Fruit fly (Drosophila melanogaster) whole organism, embryonic: ENCODE results near the gene Nopp140.

Experiments used
- Ada2b ChIP-seq: fragments of 200-800 bp; sonication (Bioruptor generic); IDR thresholded peaks from 2 replicates; pipeline ENCODE4 v1.3.6; 2022; ENCODE audit warnings: missing biosample characterization, missing genetic modification characterization
- Asciz ChIP-seq: fragments of 200-800 bp; sonication (Bioruptor generic); optimal IDR thresholded peaks from 2 replicates; lab custom pipeline; 2017; ENCODE audit warnings: missing biosample characterization, mild to moderate bottlenecking, missing genetic modification characterization, missing genetic modification reagents
- CG11247 ChIP-seq: fragments of 200-800 bp; sonication (Bioruptor generic); IDR thresholded peaks from 2 replicates; pipeline ENCODE4 v1.3.6; 2022; ENCODE audit warnings: missing biosample characterization, missing genetic modification characterization
- CG11456 ChIP-seq: fragments of 200-800 bp; sonication (Bioruptor generic); IDR thresholded peaks from 3 replicates; pipeline ENCODE4 v1.3.6; 2022; ENCODE audit warnings: missing biosample characterization, missing genetic modification characterization
- CG11504 ChIP-seq: fragments of 200-800 bp; sonication (Bioruptor generic); optimal IDR thresholded peaks from 3 replicates; lab custom pipeline; 2019; ENCODE audit warnings: missing biosample characterization, mild to moderate bottlenecking, missing genetic modification characterization, moderate library complexity
- CG11560 ChIP-seq: fragments of 200-800 bp; sonication (Bioruptor generic); IDR thresholded peaks from 3 replicates; pipeline ENCODE4 v1.3.6; 2022; ENCODE audit warnings: missing biosample characterization, missing genetic modification characterization
- CG11695 ChIP-seq: fragments of 200-800 bp; sonication (Bioruptor generic); IDR thresholded peaks from 3 replicates; pipeline ENCODE4 v1.3.6; 2022; ENCODE audit warnings: missing biosample characterization, missing genetic modification characterization
- CG13123 ChIP-seq: fragments of 200-800 bp; sonication (Bioruptor generic); optimal IDR thresholded peaks from 2 replicates; lab custom pipeline; 2016; ENCODE audit warnings: missing biosample characterization, missing genetic modification characterization
- CG14050 ChIP-seq: fragments of 200-800 bp; sonication (Bioruptor generic); IDR thresholded peaks from 3 replicates; pipeline ENCODE4 v1.3.6; 2022; ENCODE audit warnings: missing biosample characterization, missing genetic modification characterization
- CG15696 ChIP-seq: fragments of 200-800 bp; sonication (Bioruptor generic); optimal IDR thresholded peaks from 2 replicates; lab custom pipeline; 2019; ENCODE audit warnings: missing biosample characterization, mild to moderate bottlenecking, missing genetic modification characterization, moderate library complexity
- CG17186 ChIP-seq: fragments of 200-800 bp; sonication (Bioruptor generic); optimal IDR thresholded peaks from 3 replicates; lab custom pipeline; 2017; ENCODE audit warnings: missing biosample characterization, missing genetic modification reagents, missing genetic modification characterization
- CG31224 ChIP-seq: fragments of 200-800 bp; sonication (Bioruptor generic); IDR thresholded peaks from 2 replicates; pipeline ENCODE4 v1.3.6; 2022; ENCODE audit warnings: missing biosample characterization, missing genetic modification characterization
- CG3281 ChIP-seq: fragments of 200-800 bp; sonication (Bioruptor generic); optimal IDR thresholded peaks from 3 replicates; lab custom pipeline; 2017; ENCODE audit warnings: missing biosample characterization, mild to moderate bottlenecking, missing genetic modification characterization
- CG34376 ChIP-seq: fragments of 200-800 bp; sonication (Bioruptor generic); optimal IDR thresholded peaks from 2 replicates; lab custom pipeline; 2018; ENCODE audit warnings: missing biosample characterization, mild to moderate bottlenecking, missing genetic modification characterization
- CG34422 ChIP-seq: fragments of 200-800 bp; sonication (Bioruptor generic); IDR thresholded peaks from 3 replicates; pipeline ENCODE4 v1.3.6; 2022; ENCODE audit warnings: missing biosample characterization, missing genetic modification characterization
- CG4360 ChIP-seq: fragments of 200-800 bp; sonication (Bioruptor generic); IDR thresholded peaks from 2 replicates; pipeline ENCODE4 v1.3.6; 2022; ENCODE audit warnings: missing biosample characterization, missing genetic modification characterization
- CG43689 ChIP-seq: fragments of 200-800 bp; sonication (Bioruptor generic); IDR thresholded peaks from 2 replicates; pipeline ENCODE4 v1.3.6; 2022; ENCODE audit warnings: missing biosample characterization, missing genetic modification characterization
- CG7928 ChIP-seq: fragments of 200-800 bp; sonication (Bioruptor generic); optimal IDR thresholded peaks from 2 replicates; lab custom pipeline; 2017; ENCODE audit warnings: missing biosample characterization, mild to moderate bottlenecking, missing genetic modification characterization
- CG8290 ChIP-seq, 3 experiments: fragments of 200-800 bp; sonication (Bioruptor generic); optimal IDR thresholded peaks; 2 replicates each; lab custom pipeline; 2016 to 2019; ENCODE audit warnings: missing biosample characterization in 3 of 3, missing genetic modification characterization in 3 of 3, mild to moderate bottlenecking in 2 of 3, moderate library complexity in 1 of 3
- CG8388 ChIP-seq: fragments of 200-800 bp; sonication (Bioruptor generic); optimal IDR thresholded peaks from 2 replicates; lab custom pipeline; 2019; ENCODE audit warnings: missing biosample characterization, mild to moderate bottlenecking, missing genetic modification characterization, moderate library complexity
- Dll ChIP-seq: fragments of 200-800 bp; sonication (Bioruptor generic); IDR thresholded peaks from 4 replicates; pipeline ENCODE4 v1.3.6; 2022; ENCODE audit warnings: missing biosample characterization, missing genetic modification characterization; ENCODE audit not compliant: partially characterized antibody
- Ets65A ChIP-seq: fragments of 200-800 bp; sonication (Bioruptor generic); peaks from one replicate; lab custom pipeline; 2016; ENCODE audit warnings: missing biosample characterization, missing genetic modification characterization
- Fer3 ChIP-seq: fragments of 200-800 bp; sonication (Bioruptor generic); optimal IDR thresholded peaks from 2 replicates; lab custom pipeline; 2018; ENCODE audit warnings: missing biosample characterization, mild to moderate bottlenecking, missing genetic modification characterization, moderate library complexity
- HHEX ChIP-seq: fragments of 200-800 bp; sonication (Bioruptor generic); optimal IDR thresholded peaks from 3 replicates; lab custom pipeline; 2017; ENCODE audit warnings: missing biosample characterization, mild to moderate bottlenecking, missing genetic modification characterization, missing genetic modification reagents
- HLH54F ChIP-seq: fragments of 200-800 bp; sonication (Bioruptor generic); optimal IDR thresholded peaks from 3 replicates; lab custom pipeline; 2016; ENCODE audit warnings: missing biosample characterization, missing genetic modification characterization
- Hey ChIP-seq: fragments of 200-800 bp; sonication (Bioruptor generic); optimal IDR thresholded peaks from 3 replicates; lab custom pipeline; 2018; ENCODE audit warnings: missing biosample characterization, mild to moderate bottlenecking, missing genetic modification characterization
- Hr78 ChIP-seq, 2 experiments: fragments of 200-800 bp in 1 of 2; fragments of >200 bp in 1 of 2; sonication (Bioruptor generic) in 1 of 2; optimal IDR thresholded peaks; 2 replicates each; lab custom pipeline; 2017 to 2019; ENCODE audit warnings: missing biosample characterization in 2 of 2, missing genetic modification characterization in 2 of 2, mild to moderate bottlenecking in 1 of 2, moderate library complexity in 1 of 2
- Neu2 ChIP-seq: fragments of 200-800 bp; sonication (Bioruptor generic); optimal IDR thresholded peaks from 3 replicates; lab custom pipeline; 2016; ENCODE audit warnings: missing biosample characterization, missing genetic modification characterization, borderline replicate concordance
- Poxn ChIP-seq: fragments of 200-800 bp; sonication (Bioruptor generic); IDR thresholded peaks from 2 replicates; pipeline ENCODE4 v1.3.6; 2022; ENCODE audit warnings: missing biosample characterization, missing genetic modification characterization
- Six4 ChIP-seq: fragments of 200-800 bp; sonication (Bioruptor generic); optimal IDR thresholded peaks from 2 replicates; lab custom pipeline; 2016; ENCODE audit warnings: missing biosample characterization, missing genetic modification characterization
- Sox100B ChIP-seq: fragments of 200-800 bp; sonication (Bioruptor generic); optimal IDR thresholded peaks from 3 replicates; lab custom pipeline; 2018; ENCODE audit warnings: missing biosample characterization, mild to moderate bottlenecking, missing genetic modification characterization
- TFAM ChIP-seq: fragments of 200-800 bp; sonication (Bioruptor generic); optimal IDR thresholded peaks from 2 replicates; lab custom pipeline; 2017; ENCODE audit warnings: missing biosample characterization, missing genetic modification characterization, inconsistent platforms
- Xrp1 ChIP-seq: fragments of 200-800 bp; sonication (Bioruptor generic); IDR thresholded peaks from 2 replicates; pipeline ENCODE4 v1.3.6; 2022; ENCODE audit warnings: missing biosample characterization, missing genetic modification characterization
- YL-1 ChIP-seq: fragments of 200-800 bp; sonication (Bioruptor generic); optimal IDR thresholded peaks from 3 replicates; lab custom pipeline; 2017; ENCODE audit warnings: missing biosample characterization, mild to moderate bottlenecking, missing genetic modification characterization
- ab ChIP-seq: fragments of 200-800 bp; sonication (Bioruptor generic); optimal IDR thresholded peaks from 2 replicates; lab custom pipeline; 2016; ENCODE audit warnings: missing biosample characterization, missing genetic modification characterization
- bab2 ChIP-seq: fragments of 200-800 bp; sonication (Bioruptor generic); optimal IDR thresholded peaks from 2 replicates; lab custom pipeline; 2016; ENCODE audit warnings: missing biosample characterization, missing genetic modification characterization
- bigmax ChIP-seq: fragments of 200-800 bp; sonication (Bioruptor generic); optimal IDR thresholded peaks from 2 replicates; lab custom pipeline; 2018; ENCODE audit warnings: missing biosample characterization, mild to moderate bottlenecking, missing genetic modification characterization
- cwo ChIP-seq: fragments of 200-800 bp; sonication (Bioruptor generic); optimal IDR thresholded peaks from 3 replicates; lab custom pipeline; 2017; ENCODE audit warnings: missing biosample characterization, missing genetic modification characterization, mild to moderate bottlenecking, moderate library complexity, missing genetic modification reagents
- dan ChIP-seq: fragments of 200-800 bp; sonication (Bioruptor generic); IDR thresholded peaks from 2 replicates; pipeline ENCODE4 v1.3.6; 2022; ENCODE audit warnings: missing biosample characterization, missing genetic modification characterization
- eve ChIP-seq, 2 experiments: fragments of >200 bp; optimal IDR thresholded peaks; 2 replicates each; lab custom pipeline; 2017; ENCODE audit warnings: missing biosample characterization in 2 of 2, missing genetic modification characterization in 2 of 2
- ham ChIP-seq: fragments of 200-800 bp; sonication (Bioruptor generic); IDR thresholded peaks from 2 replicates; pipeline ENCODE4 v1.3.6; 2022; ENCODE audit warnings: missing biosample characterization, missing genetic modification characterization
- kah ChIP-seq: fragments of 200-800 bp; sonication (Bioruptor generic); optimal IDR thresholded peaks from 2 replicates; lab custom pipeline; 2018; ENCODE audit warnings: missing biosample characterization, mild to moderate bottlenecking, missing genetic modification characterization
- lov ChIP-seq, 2 experiments: fragments of 200-800 bp in 1 of 2; fragments of >200 bp in 1 of 2; sonication (Bioruptor generic) in 1 of 2; IDR thresholded peaks in 1 of 2; optimal IDR thresholded peaks in 1 of 2; 2 replicates in 1 of 2; 3 replicates in 1 of 2; pipeline versions ENCODE4 v1.3.6 to Lab custom; 2017 to 2022; ENCODE audit warnings: missing biosample characterization in 1 of 2, missing genetic modification characterization in 1 of 2
- sens ChIP-seq: fragments of 200-800 bp; sonication (Bioruptor generic); peaks from one replicate; lab custom pipeline; 2016; ENCODE audit warnings: missing biosample characterization, missing genetic modification characterization
- sr ChIP-seq: fragments of 200-800 bp; sonication (Bioruptor generic); IDR thresholded peaks from 3 replicates; pipeline ENCODE4 v1.3.6; 2022; ENCODE audit warnings: missing biosample characterization, missing genetic modification characterization
- toy ChIP-seq: fragments of 200-800 bp; sonication (Bioruptor generic); IDR thresholded peaks from 2 replicates; pipeline ENCODE4 v1.3.6; 2022; ENCODE audit warnings: missing biosample characterization, missing genetic modification characterization
- zfh1 ChIP-seq: fragments of 200-800 bp; sonication (Bioruptor generic); IDR thresholded peaks from 3 replicates; pipeline ENCODE4 v1.3.6; 2022; ENCODE audit warnings: missing biosample characterization, missing genetic modification characterization

Gene Nopp140

dm6 chr3L:21880398-21880810 lies 47.8 kb downstream of the Nopp140 start (continued):
- peak; percentile 84 for TF ChIP-seq Poxn (GFP tag; lab: Robert Waterston, UW)
- TF ChIP-seq kah = peak; percentile 60
- TF ChIP-seq bigmax (GFP tag; lab: Kevin White, UChicago) = peak; percentile 31
- peak; percentile 73 for TF ChIP-seq CG34376 (GFP tag; lab: Kevin White, UChicago)
- TF ChIP-seq CG15696 (tag; lab: Kevin White, UChicago) = peak; percentile 92
- peak; percentile 98 for TF ChIP-seq Six4 (GFP tag; lab: Kevin White, UChicago)
- TF ChIP-seq toy = peak; percentile 94
- TF ChIP-seq Neu2 (GFP tag; lab: Kevin White, UChicago) = peak; percentile 89
- TF ChIP-seq CG34422 (GFP tag; lab: Robert Waterston, UW) = peak; percentile 99
- peak; percentile 55; the same call in 1 of the 4 replicates for TF ChIP-seq Dll
- peak; percentile 98 for TF ChIP-seq bab2
- TF ChIP-seq CG8388 (GFP tag; lab: Kevin White, UChicago) = peak; percentile 96
- TF ChIP-seq CG11456 (GFP tag; lab: Robert Waterston, UW) = peak; percentile 98
- peak; percentile 89 for TF ChIP-seq CG11560 (tag; lab: Robert Waterston, UW)
- TF ChIP-seq ab = peak; percentile 93
- TF ChIP-seq Hr78 (GFP tag; optimal IDR thresholded peaks at IDR 0.05; lab: Kevin White, UChicago) = peak in 1 of 2 experiments; percentile 81
- peak; percentile 95 for TF ChIP-seq ham (GFP tag; lab: Robert Waterston, UW)
- peak; percentile 75 for TF ChIP-seq Hey (tag; lab: Kevin White, UChicago)
- peak; percentile 87 for TF ChIP-seq CG3281
- peak; percentile 96 for TF ChIP-seq CG13123 (GFP tag; lab: Kevin White, UChicago)
- TF ChIP-seq CG17186 (GFP tag; lab: Kevin White, UChicago) = peak; percentile 91
- TF ChIP-seq YL-1 (GFP tag; lab: Kevin White, UChicago) = peak; percentile 85
- TF ChIP-seq CG11695 (GFP tag; lab: Robert Waterston, UW) = peak; percentile 96
- peak; percentile 98 for TF ChIP-seq dan (GFP tag; lab: Robert Waterston, UW)
- peak; percentile 95 for TF ChIP-seq HHEX
- TF ChIP-seq CG43689 (GFP tag; lab: Robert Waterston, UW) = peak; percentile 95
- peak; percentile 93 for TF ChIP-seq CG8290 (GFP tag; optimal IDR thresholded peaks at IDR 0.05; lab: Kevin White, UChicago)
- TF ChIP-seq CG8290 (tag; optimal IDR thresholded peaks at IDR 0.05; lab: Kevin White, UChicago) = peak; percentile 69 to 99
- peak; percentile 90 for TF ChIP-seq TFAM (GFP tag; lab: Kevin White, UChicago)
- peak; percentile 90 for TF ChIP-seq Fer3 (tag; lab: Kevin White, UChicago)
- TF ChIP-seq Asciz (GFP tag; lab: Kevin White, UChicago) = peak; percentile 92

dm6 chr3L:21882075-21882474 lies 49.5 kb downstream of the Nopp140 start:
- no peak for TF ChIP-seq CG11695 (GFP tag; lab: Robert Waterston, UW)
- 0 out of 2 replicates have a peak, but pooled peaks have one; percentile 7 for TF ChIP-seq Xrp1 (GFP tag; lab: Robert Waterston, UW)
- TF ChIP-seq sens (GFP tag; lab: Kevin White, UChicago) = peak; percentile 65
- peak in 1 of 2 experiments; percentile 25 for TF ChIP-seq eve (GFP tag; optimal IDR thresholded peaks at IDR 0.05; lab: Kevin White, UChicago)
- TF ChIP-seq, all 482 proteins: peak for 3

- no peak for TF ChIP-seq CG4360
- no peak for TF ChIP-seq sr
- TF ChIP-seq Ets65A (GFP tag; lab: Kevin White, UChicago) = peak; percentile 29
- TF ChIP-seq Sox100B (GFP tag; lab: Kevin White, UChicago) = no peak
- TF ChIP-seq CG3281 = no peak
- TF ChIP-seq CG11504 (tag; lab: Kevin White, UChicago) = no peak
- no peak for TF ChIP-seq lov (optimal IDR thresholded peaks at IDR 0.05; lab: Kevin White, UChicago)
- TF ChIP-seq lov (GFP tag; IDR thresholded peaks at IDR 0.05; lab: Robert Waterston, UW) = no peak
- no peak for TF ChIP-seq HLH54F (GFP tag; lab: Kevin White, UChicago)
- TF ChIP-seq Ada2b (GFP tag; lab: Robert Waterston, UW) = no peak
- 0 out of 2 replicates have a peak, but pooled peaks have one; percentile 26 for TF ChIP-seq CG11247 (GFP tag; lab: Robert Waterston, UW)
- TF ChIP-seq CG7928 = no peak
- TF ChIP-seq CG31224 (GFP tag; lab: Robert Waterston, UW) = no peak
- no peak for TF ChIP-seq CG14050 (GFP tag; lab: Robert Waterston, UW)
- no peak for TF ChIP-seq zfh1
- TF ChIP-seq Six4 (GFP tag; lab: Kevin White, UChicago) = no peak
- no peak for TF ChIP-seq cwo (GFP tag; lab: Kevin White, UChicago)
Observed at dm6 chr3L:21883011-21883618, 50.5 kb downstream of the Nopp140 start.
